Worm (Caenorhabditis elegans) whole organism, midembryonic: ENCODE data around the gene mig-10.

Source experiments
- T22C8.4 ChIP-seq: fragments of 200-800 bp; sonication (Bioruptor generic); IDR thresholded peaks from 2 replicates; pipeline ENCODE4 v1.3.6; 2022; ENCODE audit warnings: missing genetic modification characterization, missing compliant biosample characterization
- cog-1 ChIP-seq: sonication (generic microtip); optimal IDR thresholded peaks from 2 replicates; lab custom pipeline; 2016; ENCODE audit warnings: missing genetic modification characterization, missing compliant biosample characterization
- flt-1 ChIP-seq: fragments of 200-800 bp; sonication (Bioruptor generic); IDR thresholded peaks from 2 replicates; pipeline ENCODE4 v1.3.6; 2022; ENCODE audit warnings: missing genetic modification characterization, missing compliant biosample characterization
- med-1 ChIP-seq: sonication (generic microtip); optimal IDR thresholded peaks from 2 replicates; lab custom pipeline; 2017; ENCODE audit warnings: missing genetic modification characterization, mild to moderate bottlenecking, missing compliant biosample characterization, antibody characterized with exemption, missing genetic modification reagents; ENCODE audit not compliant: insufficient read depth
- ref-1 ChIP-seq: fragments of 200-800 bp; sonication (Bioruptor generic); conservative IDR thresholded peaks from 2 replicates; pipeline ENCODE4 v1.3.6; 2022; ENCODE audit warnings: missing genetic modification reagents, missing genetic modification characterization, missing compliant biosample characterization
- tab-1 ChIP-seq: fragments of 200-800 bp; sonication (Bioruptor generic); IDR thresholded peaks from 2 replicates; pipeline ENCODE4 v1.3.6; 2022; ENCODE audit warnings: missing genetic modification characterization, missing compliant biosample characterization
- ztf-29 ChIP-seq: fragments of 200-800 bp; sonication (Bioruptor generic); IDR thresholded peaks from 2 replicates; pipeline ENCODE4 v1.3.6; 2022; ENCODE audit warnings: missing genetic modification reagents, missing genetic modification characterization, missing compliant biosample characterization

DNA sequence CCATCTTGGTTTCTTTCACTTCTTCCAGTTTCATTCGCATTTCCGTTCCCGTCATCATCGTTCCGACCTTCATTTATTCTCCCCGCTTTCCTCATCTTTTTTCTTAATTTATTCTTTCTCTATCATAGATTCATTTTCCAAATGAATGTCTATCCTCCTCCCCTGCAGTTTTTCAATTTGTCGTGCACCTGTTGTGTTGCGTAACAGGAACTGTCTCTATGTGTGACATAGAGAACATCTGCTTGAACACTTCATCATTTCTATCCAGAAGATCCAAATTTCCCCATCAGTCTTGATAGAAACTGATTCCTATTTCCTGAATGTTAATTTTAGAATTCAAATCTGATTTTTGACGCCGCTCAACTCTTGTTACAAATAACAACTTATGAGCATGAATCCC is 4.6 kb downstream of the mig-10 start:
- TF ChIP-seq cog-1 (tag; lab: Kevin White, UChicago) (no peak), flt-1 (GFP tag; lab: Robert Waterston, UW) (no peak), T22C8.4 (GFP tag; lab: Robert Waterston, UW) (no peak), ref-1 (GFP tag; lab: Robert Waterston, UW) (no peak), med-1 (no peak), ztf-29 (GFP tag; lab: Robert Waterston, UW) (no peak), tab-1 (GFP tag; lab: Robert Waterston, UW) (no peak)
